Fruit fly (Drosophila melanogaster) whole organism, wandering third instar larva: Measurements from ENCODE around the gene ND-30.

Experiments
- Abd-B ChIP-seq: fragments of >200 bp; optimal IDR thresholded peaks from 2 replicates; lab custom pipeline; 2017; ENCODE audit warnings: missing biosample characterization, missing genetic modification characterization
- Dfd ChIP-seq: fragments of >200 bp; optimal IDR thresholded peaks from 2 replicates; lab custom pipeline; 2017; ENCODE audit warnings: missing biosample characterization, missing genetic modification characterization
- Hr78 ChIP-seq: fragments of >200 bp; optimal IDR thresholded peaks from 2 replicates; lab custom pipeline; 2017; ENCODE audit warnings: missing biosample characterization, missing genetic modification characterization
- dmrt93B ChIP-seq: fragments of 200-800 bp; sonication (Bioruptor generic); optimal IDR thresholded peaks from 2 replicates; lab custom pipeline; 2018; ENCODE audit warnings: missing biosample characterization, mild to moderate bottlenecking, missing genetic modification characterization
- ey ChIP-seq: fragments of 200-800 bp; sonication (Bioruptor generic); optimal IDR thresholded peaks from 2 replicates; lab custom pipeline; 2016; ENCODE audit warnings: missing biosample characterization, missing genetic modification characterization
- foxo ChIP-seq, 2 experiments: fragments of 200-800 bp; sonication (Bioruptor generic); optimal IDR thresholded peaks; 2 replicates in 1 of 2; 3 replicates in 1 of 2; lab custom pipeline; 2016 to 2017; ENCODE audit warnings: missing biosample characterization in 2 of 2, missing genetic modification characterization in 2 of 2
- fru ChIP-seq: fragments of 200-800 bp; sonication (Bioruptor generic); optimal IDR thresholded peaks from 3 replicates; lab custom pipeline; 2016; ENCODE audit warnings: missing biosample characterization, mild to moderate bottlenecking, missing genetic modification characterization
- h ChIP-seq: fragments of 200-800 bp; sonication (Bioruptor generic); optimal IDR thresholded peaks from 3 replicates; lab custom pipeline; 2016; ENCODE audit warnings: missing biosample characterization, mild to moderate bottlenecking, missing genetic modification characterization
- pan ChIP-seq: fragments of >200 bp; optimal IDR thresholded peaks from 2 replicates; lab custom pipeline; 2017
- psq ChIP-seq: fragments of 200-800 bp; sonication (Bioruptor generic); optimal IDR thresholded peaks from 3 replicates; lab custom pipeline; 2017; ENCODE audit warnings: missing biosample characterization, mild to moderate bottlenecking, missing genetic modification characterization, moderate library complexity

dm6 chr3L:3150376-3150775 lies 9.0 kb downstream of the ND-30 start:
- TF ChIP-seq psq (GFP tag; lab: Kevin White, UChicago) (no peak), foxo (GFP tag; optimal IDR thresholded peaks at IDR 0.05; lab: Kevin White, UChicago) (no peak), ey (GFP tag; lab: Kevin White, UChicago) (no peak), Hr78 (GFP tag; lab: Kevin White, UChicago) (no peak), Abd-B (GFP tag; lab: Kevin White, UChicago) (no peak), Dfd (GFP tag; lab: Kevin White, UChicago) (peak; percentile 92), h (GFP tag; lab: Kevin White, UChicago) (no peak), pan (no peak), fru (GFP tag; lab: Kevin White, UChicago) (no peak), dmrt93B (GFP tag; lab: Kevin White, UChicago) (no peak)
